Worm (Caenorhabditis elegans): Measurements from ENCODE around the gene spp-11.

spp-11 gene

ce11 chrII:6398406-6398805, 8.8 kb downstream of the spp-11 start, which contains the start of gene zig-10:
Gene zig-10 (plus strand): TSS chrII:6398706.
- TF ChIP-seq blmp-1 (tag; optimal IDR thresholded peaks at IDR 0.05) (no peak), drap-1 (GFP tag; optimal IDR thresholded peaks at IDR 0.05) (no peak), elt-1 (tag; optimal IDR thresholded peaks at IDR 0.05; ENCODE audit: borderline replicate concordance, insufficient read depth) (peak; percentile 37), nhr-237 (tag; optimal IDR thresholded peaks at IDR 0.05) (no peak)

DNA sequence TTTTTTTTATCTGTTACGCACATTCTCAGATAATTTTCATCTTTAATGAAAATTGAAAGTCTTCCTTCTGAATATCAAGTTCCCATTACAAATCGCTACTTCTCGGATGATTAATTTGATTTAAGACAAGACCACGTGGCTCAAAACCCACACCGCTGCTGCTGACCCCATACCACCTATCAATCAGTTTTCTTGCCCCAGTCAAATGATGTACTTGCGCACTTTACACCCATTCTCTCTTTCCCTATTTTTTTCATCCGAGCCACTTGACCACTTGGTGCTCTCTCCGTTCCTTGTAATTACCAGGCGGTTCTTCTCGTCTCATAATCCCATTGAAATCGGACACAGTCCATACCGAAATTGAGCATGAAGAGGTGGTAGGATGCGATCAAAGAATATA, 13.1 kb downstream of the spp-11 start:
- no peak for TF ChIP-seq elt-3 (tag; optimal IDR thresholded peaks at IDR 0.05)
- no peak for TF ChIP-seq tbx-8 (GFP tag; optimal IDR thresholded peaks at IDR 0.05)
- no peak for TF ChIP-seq pha-4 (tag; optimal IDR thresholded peaks at IDR 0.05)
- no peak for TF ChIP-seq ham-2 (GFP tag; optimal IDR thresholded peaks at IDR 0.05)
- TF ChIP-seq drap-1 (GFP tag; optimal IDR thresholded peaks at IDR 0.05): no peak
- TF ChIP-seq unc-62 (GFP tag; optimal IDR thresholded peaks at IDR 0.05): peak; percentile 56
- TF ChIP-seq nhr-76 (tag; optimal IDR thresholded peaks at IDR 0.05): no peak
- no peak for TF ChIP-seq ces-1 (GFP tag; optimal IDR thresholded peaks at IDR 0.05)
- TF ChIP-seq nhr-2 (tag; optimal IDR thresholded peaks at IDR 0.05): peak; percentile 16
- no peak for TF ChIP-seq nhr-28 (tag; optimal IDR thresholded peaks at IDR 0.05)
- peak; percentile 81 for TF ChIP-seq hlh-1 (tag; optimal IDR thresholded peaks at IDR 0.05)

DNA sequence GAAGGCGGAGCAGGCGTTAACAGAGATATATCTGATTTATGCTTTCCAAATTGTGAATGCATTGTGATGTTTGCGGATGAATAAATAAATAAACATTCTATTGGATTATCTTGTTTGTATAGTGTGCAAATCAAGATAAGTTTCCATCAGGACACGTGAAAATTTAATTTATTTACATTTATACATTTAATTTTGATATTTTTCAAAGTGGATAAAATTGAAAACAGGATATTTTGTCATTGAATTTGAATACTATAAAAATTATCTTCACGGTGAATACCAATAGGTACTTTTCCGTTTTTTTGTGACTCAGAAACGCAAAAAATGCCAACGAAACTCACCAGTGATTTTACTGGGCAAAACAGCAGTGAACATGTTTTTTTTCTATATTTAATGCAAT, 16.0 kb downstream of the spp-11 start, which contains the start of gene F58F12.3:
Gene F58F12.3 (minus strand): TSS at position 101 of the 400 bp plus-strand sequence.
- no peak for TF ChIP-seq lin-13 (tag; optimal IDR thresholded peaks at IDR 0.05)
- no peak for TF ChIP-seq nhr-76 (tag; optimal IDR thresholded peaks at IDR 0.05)
- TF ChIP-seq nhr-12 (tag; optimal IDR thresholded peaks at IDR 0.05): no peak

ce11 chrII:6387937-6388336, 19.2 kb downstream of the spp-11 start, which contains the start of gene F58F12.2:
Gene F58F12.2 (minus strand): TSS chrII:6388037.
- TF ChIP-seq tbx-8 (GFP tag; optimal IDR thresholded peaks at IDR 0.05): no peak
- TF ChIP-seq nhr-28 (tag; optimal IDR thresholded peaks at IDR 0.05): no peak
- TF ChIP-seq lin-32 (GFP tag; optimal IDR thresholded peaks at IDR 0.05): no peak
- no peak for TF ChIP-seq nhr-237 (tag; optimal IDR thresholded peaks at IDR 0.05)
- no peak for TF ChIP-seq flh-1 (GFP tag; optimal IDR thresholded peaks at IDR 0.05)
- TF ChIP-seq ceh-43 (GFP tag; optimal IDR thresholded peaks at IDR 0.05): no peak
- no peak for TF ChIP-seq drap-1 (GFP tag; optimal IDR thresholded peaks at IDR 0.05)
- no peak for TF ChIP-seq nhr-12 (tag; optimal IDR thresholded peaks at IDR 0.05)
- no peak for TF ChIP-seq cnd-1 (tag; optimal IDR thresholded peaks at IDR 0.05)
- no peak for TF ChIP-seq pha-4 (tag; optimal IDR thresholded peaks at IDR 0.05)
- no peak for TF ChIP-seq zip-8 (tag; optimal IDR thresholded peaks at IDR 0.05)
- TF ChIP-seq ham-2 (GFP tag; optimal IDR thresholded peaks at IDR 0.05): no peak

DNA sequence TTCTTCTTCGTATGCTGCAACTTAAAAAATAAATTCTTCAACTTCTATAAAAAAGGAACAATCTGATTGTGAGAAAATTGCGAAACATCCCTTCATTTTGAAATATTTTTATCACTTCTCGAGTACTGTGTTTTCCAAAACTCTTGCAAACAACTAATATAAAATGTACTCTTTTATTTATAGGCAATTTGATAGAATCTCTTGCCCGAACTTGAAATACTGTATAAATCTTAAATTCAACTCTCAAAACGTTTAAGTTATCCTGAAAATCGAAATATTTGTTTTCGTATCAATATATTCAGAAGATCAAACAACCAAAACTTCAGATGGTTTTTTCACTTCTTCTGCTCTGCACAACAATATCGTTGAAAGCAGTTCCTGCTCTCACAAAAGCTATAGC, 20.7 kb downstream of the spp-11 start, which contains the start of gene F58F12.4:
Gene F58F12.4 (plus strand): TSS at position 301 of the 400 bp plus-strand sequence.
- TF ChIP-seq nhr-28 (tag; optimal IDR thresholded peaks at IDR 0.05) (no peak), bed-3 (GFP tag; optimal IDR thresholded peaks at IDR 0.05) (no peak), mab-5 (tag; optimal IDR thresholded peaks at IDR 0.05) (no peak), pha-4 (tag; optimal IDR thresholded peaks at IDR 0.05) (no peak), blmp-1 (tag; optimal IDR thresholded peaks at IDR 0.05) (no peak), unc-39 (tag; optimal IDR thresholded peaks at IDR 0.05) (no peak), unc-62 (GFP tag; optimal IDR thresholded peaks at IDR 0.05) (no peak), lin-13 (tag; optimal IDR thresholded peaks at IDR 0.05) (no peak), ztf-11 (tag; optimal IDR thresholded peaks at IDR 0.05) (no peak), sptf-1 (tag; optimal IDR thresholded peaks at IDR 0.05) (no peak), drap-1 (GFP tag; optimal IDR thresholded peaks at IDR 0.05) (no peak), sem-2 (GFP tag; optimal IDR thresholded peaks at IDR 0.05) (no peak), nhr-2 (tag; optimal IDR thresholded peaks at IDR 0.05) (no peak), ham-2 (GFP tag; optimal IDR thresholded peaks at IDR 0.05) (no peak), mep-1 (tag; optimal IDR thresholded peaks at IDR 0.05) (no peak)

DNA sequence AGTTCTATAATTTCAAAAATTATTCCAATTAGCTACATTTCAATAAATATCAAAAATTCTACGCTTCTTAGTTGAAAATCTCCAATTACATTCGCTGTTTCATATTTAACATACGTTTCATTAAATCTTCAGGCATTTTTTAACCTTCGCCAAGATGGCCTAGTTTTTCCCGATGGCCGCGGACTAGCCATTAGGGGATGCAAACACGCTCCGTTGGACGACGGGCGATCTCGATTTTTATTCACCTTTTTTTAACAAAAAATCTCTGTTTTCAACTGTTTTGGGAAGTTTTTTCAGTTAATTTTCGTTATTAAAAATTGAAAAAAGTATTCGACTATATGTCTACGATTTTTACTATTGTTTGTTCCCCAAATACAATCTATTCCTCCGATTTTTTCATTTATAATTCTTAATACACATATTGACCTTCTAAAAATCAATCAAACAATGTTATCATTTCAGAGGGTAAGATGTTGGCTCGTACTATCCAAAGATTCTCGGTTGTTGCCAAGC, 23.9 kb downstream of the spp-11 start, which contains the start of gene F58F12.1:
Gene F58F12.1 (plus strand): TSS at position 463 of the 513 bp plus-strand sequence.
- TF ChIP-seq flh-1 (GFP tag; optimal IDR thresholded peaks at IDR 0.05) (no peak), mab-5 (tag; optimal IDR thresholded peaks at IDR 0.05) (no peak), drap-1 (GFP tag; optimal IDR thresholded peaks at IDR 0.05) (no peak), snpc-4 (tag; optimal IDR thresholded peaks at IDR 0.05) (no peak), ceh-83 (GFP tag; optimal IDR thresholded peaks at IDR 0.05) (no peak), lin-13 (tag; optimal IDR thresholded peaks at IDR 0.05) (peak; percentile 38), nhr-237 (tag; optimal IDR thresholded peaks at IDR 0.05) (peak; percentile 43), ceh-43 (GFP tag; optimal IDR thresholded peaks at IDR 0.05) (no peak), mls-2 (tag; optimal IDR thresholded peaks at IDR 0.05) (no peak), tbx-8 (GFP tag; optimal IDR thresholded peaks at IDR 0.05) (no peak), lsy-2 (tag; optimal IDR thresholded peaks at IDR 0.05) (peak; percentile 47), pha-4 (tag; optimal IDR thresholded peaks at IDR 0.05) (no peak), sptf-1 (tag; optimal IDR thresholded peaks at IDR 0.05) (peak; percentile 12), mep-1 (tag; optimal IDR thresholded peaks at IDR 0.05) (peak; percentile 66), ces-1 (GFP tag; optimal IDR thresholded peaks at IDR 0.05) (peak; percentile 22)
